Worm (Caenorhabditis elegans) whole organism, L1 larva: Measurements from ENCODE around the gene F01G10.10.

Experiments used
- C04F5.9 ChIP-seq: sonication (generic microtip); optimal IDR thresholded peaks from 2 replicates; lab custom pipeline; 2016; ENCODE audit warnings: missing genetic modification characterization, missing compliant biosample characterization
- C16A3.4 ChIP-seq: fragments of 150-350 bp; optimal IDR thresholded peaks from 2 replicates; lab custom pipeline; 2014; ENCODE audit warnings: missing biosample characterization, missing genetic modification characterization
- C34B4.2 ChIP-seq: sonication (generic microtip); optimal IDR thresholded peaks from 2 replicates; lab custom pipeline; 2017; ENCODE audit warnings: mild to moderate bottlenecking, missing genetic modification characterization, missing compliant biosample characterization
- Y116A8C.19 ChIP-seq: sonication (generic microtip); optimal IDR thresholded peaks from 2 replicates; lab custom pipeline; 2016; ENCODE audit warnings: missing compliant biosample characterization, missing genetic modification characterization, borderline replicate concordance
- ama-1 ChIP-seq: fragments of 150-350 bp; optimal IDR thresholded peaks from 2 replicates; lab custom pipeline; 2014
- blmp-1 ChIP-seq: fragments of 150-350 bp; optimal IDR thresholded peaks from 2 replicates; lab custom pipeline; 2014; ENCODE audit warnings: missing biosample characterization, missing genetic modification characterization
- ceh-90 ChIP-seq: sonication (generic microtip); optimal IDR thresholded peaks from 2 replicates; lab custom pipeline; 2016; ENCODE audit warnings: missing genetic modification characterization, missing compliant biosample characterization
- ces-1 ChIP-seq: fragments of 150-350 bp; optimal IDR thresholded peaks from 2 replicates; lab custom pipeline; 2014; ENCODE audit warnings: missing biosample characterization, missing genetic modification reagents, missing genetic modification characterization
- dsc-1 ChIP-seq: sonication (generic microtip); optimal IDR thresholded peaks from 2 replicates; lab custom pipeline; 2016; ENCODE audit warnings: mild to moderate bottlenecking, missing genetic modification characterization, missing compliant biosample characterization
- efl-3 ChIP-seq: fragments of 200-800 bp; sonication (Bioruptor generic); optimal IDR thresholded peaks from 2 replicates; lab custom pipeline; 2018; ENCODE audit warnings: mild to moderate bottlenecking, missing genetic modification characterization, missing compliant biosample characterization
- egl-27 ChIP-seq, 2 experiments: fragments of 150-350 bp in 1 of 2; sonication (generic microtip); optimal IDR thresholded peaks; 3 replicates each; lab custom pipeline; 2017 to 2018; ENCODE audit warnings: missing biosample characterization in 2 of 2, missing genetic modification characterization in 2 of 2, missing genetic modification reagents in 2 of 2
- elt-2 ChIP-seq: sonication (generic microtip); optimal IDR thresholded peaks from 2 replicates; lab custom pipeline; 2016; ENCODE audit warnings: missing genetic modification characterization, mild to moderate bottlenecking, inconsistent platforms, missing compliant biosample characterization, missing genetic modification reagents
- fkh-10 ChIP-seq: sonication (generic microtip); optimal IDR thresholded peaks from 2 replicates; lab custom pipeline; 2017; ENCODE audit warnings: missing biosample characterization, missing genetic modification reagents, missing genetic modification characterization
- fkh-4 ChIP-seq: sonication (generic microtip); optimal IDR thresholded peaks from 2 replicates; lab custom pipeline; 2016; ENCODE audit warnings: missing compliant biosample characterization, missing genetic modification characterization, borderline replicate concordance
- fkh-8 ChIP-seq: sonication (generic microtip); optimal IDR thresholded peaks from 2 replicates; lab custom pipeline; 2016; ENCODE audit warnings: mild to moderate bottlenecking, missing genetic modification characterization, missing compliant biosample characterization
- fos-1 ChIP-seq: fragments of 150-350 bp; optimal IDR thresholded peaks from 2 replicates; lab custom pipeline; 2014; ENCODE audit warnings: missing biosample characterization, missing genetic modification characterization
- grh-1 ChIP-seq: fragments of 200-800 bp; sonication (Bioruptor generic); IDR thresholded peaks from 2 replicates; pipeline ENCODE4 v1.3.6; 2022; ENCODE audit warnings: missing genetic modification reagents, missing genetic modification characterization, missing compliant biosample characterization
- hlh-17 ChIP-seq: fragments of 200-800 bp; sonication (Bioruptor generic); optimal IDR thresholded peaks from 2 replicates; lab custom pipeline; 2018; ENCODE audit warnings: missing genetic modification characterization, mild to moderate bottlenecking, missing compliant biosample characterization, moderate library complexity, borderline replicate concordance
- hlh-4 ChIP-seq: sonication (generic microtip); optimal IDR thresholded peaks from 2 replicates; lab custom pipeline; 2016; ENCODE audit warnings: mild to moderate bottlenecking, missing genetic modification characterization, missing compliant biosample characterization
- irx-1 ChIP-seq: sonication (generic microtip); optimal IDR thresholded peaks from 2 replicates; lab custom pipeline; 2016; ENCODE audit warnings: missing genetic modification characterization, missing compliant biosample characterization
- isw-1 ChIP-seq: fragments of 200-800 bp; sonication (Bioruptor generic); IDR thresholded peaks from 2 replicates; pipeline ENCODE4 v1.3.6; 2022; ENCODE audit warnings: missing genetic modification characterization, missing compliant biosample characterization
- jun-1 ChIP-seq: fragments of 150-350 bp; optimal IDR thresholded peaks from 2 replicates; lab custom pipeline; 2014; ENCODE audit warnings: missing biosample characterization, missing genetic modification reagents, missing genetic modification characterization
- lin-13 ChIP-seq: fragments of 150-350 bp; optimal IDR thresholded peaks from 2 replicates; lab custom pipeline; 2014; ENCODE audit warnings: missing biosample characterization, missing genetic modification reagents, missing genetic modification characterization
- lin-14 ChIP-seq: fragments of 200-800 bp; sonication (Bioruptor generic); optimal IDR thresholded peaks from 2 replicates; lab custom pipeline; 2018; ENCODE audit warnings: mild to moderate bottlenecking, missing genetic modification characterization, moderate library complexity, missing compliant biosample characterization
- mdl-1 ChIP-seq, 2 experiments: fragments of 150-350 bp; optimal IDR thresholded peaks; 2 replicates each; lab custom pipeline; 2014 to 2017; ENCODE audit warnings: missing biosample characterization in 2 of 2, missing genetic modification characterization in 2 of 2, inconsistent platforms in 1 of 2
- mef-2 ChIP-seq: fragments of 150-350 bp; optimal IDR thresholded peaks from 2 replicates; lab custom pipeline; 2014; ENCODE audit warnings: missing biosample characterization, missing genetic modification characterization
- mep-1 ChIP-seq: fragments of 150-350 bp; optimal IDR thresholded peaks from 2 replicates; lab custom pipeline; 2014; ENCODE audit warnings: missing biosample characterization, missing genetic modification characterization
- nhr-11 ChIP-seq: fragments of 150-350 bp; optimal IDR thresholded peaks from 2 replicates; lab custom pipeline; 2014; ENCODE audit warnings: missing biosample characterization, missing genetic modification characterization
- nhr-12 ChIP-seq: sonication (generic microtip); optimal IDR thresholded peaks from 2 replicates; lab custom pipeline; 2017; ENCODE audit warnings: missing biosample characterization, missing genetic modification characterization
- nhr-20 ChIP-seq: sonication (generic microtip); optimal IDR thresholded peaks from 2 replicates; lab custom pipeline; 2016; ENCODE audit warnings: mild to moderate bottlenecking, missing genetic modification characterization, missing compliant biosample characterization
- nhr-237 ChIP-seq: fragments of 150-350 bp; optimal IDR thresholded peaks from 2 replicates; lab custom pipeline; 2014; ENCODE audit warnings: missing biosample characterization, missing genetic modification characterization
- nhr-71 ChIP-seq: sonication (generic microtip); optimal IDR thresholded peaks from 2 replicates; lab custom pipeline; 2016; ENCODE audit warnings: mild to moderate bottlenecking, missing genetic modification characterization, moderate library complexity, missing compliant biosample characterization
- nhr-76 ChIP-seq: sonication (generic microtip); optimal IDR thresholded peaks from 2 replicates; lab custom pipeline; 2017; ENCODE audit warnings: missing biosample characterization, missing genetic modification characterization
- nhr-77 ChIP-seq: fragments of 150-350 bp; optimal IDR thresholded peaks from 2 replicates; lab custom pipeline; 2014; ENCODE audit warnings: missing biosample characterization, missing genetic modification characterization
- nhr-84 ChIP-seq: sonication (generic microtip); optimal IDR thresholded peaks from 2 replicates; lab custom pipeline; 2017; ENCODE audit warnings: missing biosample characterization, missing genetic modification characterization
- nhr-85 ChIP-seq: sonication (generic microtip); peaks from one replicate; lab custom pipeline; 2016; ENCODE audit warnings: missing genetic modification characterization, inconsistent platforms, missing compliant biosample characterization
- nhr-90 ChIP-seq: sonication (generic microtip); optimal IDR thresholded peaks from 2 replicates; lab custom pipeline; 2016; ENCODE audit warnings: mild to moderate bottlenecking, missing genetic modification characterization, missing compliant biosample characterization; ENCODE audit not compliant: poor library complexity
- pag-3 ChIP-seq: sonication (generic microtip); optimal IDR thresholded peaks from 2 replicates; lab custom pipeline; 2017; ENCODE audit warnings: missing genetic modification characterization, mild to moderate bottlenecking, missing compliant biosample characterization, antibody characterized with exemption, borderline replicate concordance; ENCODE audit not compliant: insufficient read depth
- pax-3 ChIP-seq: fragments of 200-800 bp; sonication (Bioruptor generic); optimal IDR thresholded peaks from 2 replicates; lab custom pipeline; 2018; ENCODE audit warnings: mild to moderate bottlenecking, missing genetic modification characterization, moderate library complexity, missing compliant biosample characterization
- pqm-1 ChIP-seq: sonication (generic microtip); optimal IDR thresholded peaks from 3 replicates; lab custom pipeline; 2017; ENCODE audit warnings: missing biosample characterization, missing genetic modification characterization
- snu-23 ChIP-seq: sonication (generic microtip); optimal IDR thresholded peaks from 2 replicates; lab custom pipeline; 2016; ENCODE audit warnings: missing genetic modification characterization, missing compliant biosample characterization
- sox-4 ChIP-seq: sonication (generic microtip); optimal IDR thresholded peaks from 2 replicates; lab custom pipeline; 2016; ENCODE audit warnings: missing genetic modification characterization, missing compliant biosample characterization
- sptf-1 ChIP-seq: fragments of 150-350 bp; optimal IDR thresholded peaks from 2 replicates; lab custom pipeline; 2014; ENCODE audit warnings: missing biosample characterization, missing genetic modification characterization
- swsn-7 ChIP-seq: sonication (generic microtip); optimal IDR thresholded peaks from 2 replicates; lab custom pipeline; 2016; ENCODE audit warnings: missing genetic modification characterization, missing compliant biosample characterization
- tbx-2 ChIP-seq: sonication (generic microtip); optimal IDR thresholded peaks from 2 replicates; lab custom pipeline; 2016; ENCODE audit warnings: missing genetic modification characterization, missing compliant biosample characterization
- unc-86 ChIP-seq: sonication (generic microtip); optimal IDR thresholded peaks from 2 replicates; lab custom pipeline; 2016; ENCODE audit warnings: missing genetic modification characterization, missing compliant biosample characterization
- unc-98 ChIP-seq: fragments of 200-800 bp; sonication (Bioruptor generic); IDR thresholded peaks from 2 replicates; pipeline ENCODE4 v1.3.6; 2022; ENCODE audit warnings: missing genetic modification characterization, missing compliant biosample characterization
- vab-15 ChIP-seq: sonication (generic microtip); optimal IDR thresholded peaks from 2 replicates; lab custom pipeline; 2017; ENCODE audit warnings: missing genotype, mild to moderate bottlenecking, missing genetic modification characterization, missing compliant biosample characterization
- xbp-1 ChIP-seq: sonication (generic microtip); optimal IDR thresholded peaks from 2 replicates; lab custom pipeline; 2016; ENCODE audit warnings: missing genetic modification characterization, missing compliant biosample characterization
- zip-4 ChIP-seq: fragments of 200-800 bp; sonication (Bioruptor generic); optimal IDR thresholded peaks from 2 replicates; lab custom pipeline; 2018; ENCODE audit warnings: mild to moderate bottlenecking, missing genetic modification characterization, moderate library complexity, missing compliant biosample characterization
- ztf-4 ChIP-seq: fragments of 150-350 bp; optimal IDR thresholded peaks from 2 replicates; lab custom pipeline; 2014; ENCODE audit warnings: missing biosample characterization, missing genetic modification characterization

The F01G10.10 gene

DNA sequence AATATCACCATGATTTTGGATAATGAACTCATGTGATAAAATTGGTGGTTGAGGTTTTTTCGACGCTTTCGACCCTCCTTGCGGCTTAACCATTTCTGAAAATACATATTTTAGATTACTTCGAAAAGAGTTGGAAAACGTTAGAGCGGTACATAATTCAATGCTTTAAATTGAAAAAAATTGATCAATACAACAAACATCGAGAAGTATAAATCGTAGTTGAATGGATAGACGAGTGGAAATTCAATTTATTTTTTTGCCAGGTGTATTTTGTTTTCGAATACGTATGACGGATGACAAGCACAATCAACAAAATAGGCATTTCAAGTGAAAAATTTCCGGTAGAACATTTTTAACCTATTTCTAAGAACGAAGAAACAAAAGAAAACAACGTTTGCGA, 24.8 kb upstream of the F01G10.10 start, which contains the start of gene tram-1:
TSS of gene tram-1 (minus strand) at position 101 of the 400 bp plus-strand sequence.
- TF ChIP-seq pax-3 (no peak), fkh-8 (tag; lab: Kevin White, UChicago) (peak; percentile 37)

- TF ChIP-seq nhr-71 (peak; percentile 81), ztf-4 (tag; lab: Kevin White, UChicago) (peak; percentile 48), lin-13 (GFP tag; lab: Kevin White, UChicago) (peak; percentile 11), pqm-1 (tag; lab: Kevin White, UChicago) (no peak), sox-4 (tag; lab: Kevin White, UChicago) (no peak), lin-14 (GFP tag; lab: Kevin White, UChicago) (peak; percentile 94), mdl-1 (tag; optimal IDR thresholded peaks at IDR 0.05; lab: Kevin White, UChicago) (no peak), fkh-8 (tag; lab: Kevin White, UChicago) (peak; percentile 69), unc-98 (GFP tag; lab: Robert Waterston, UW) (no peak), nhr-11 (tag; lab: Kevin White, UChicago) (no peak), nhr-12 (tag; lab: Kevin White, UChicago) (no peak), hlh-4 (tag; lab: Kevin White, UChicago) (no peak), ama-1 (lab: Kevin White, UChicago) (no peak), C34B4.2 (no peak), sptf-1 (tag; lab: Kevin White, UChicago) (no peak), elt-2 (tag; lab: Kevin White, UChicago) (no peak), jun-1 (tag; lab: Kevin White, UChicago) (no peak), C04F5.9 (tag; lab: Kevin White, UChicago) (no peak), nhr-237 (tag; lab: Kevin White, UChicago) (no peak), efl-3 (no peak), unc-86 (peak; percentile 26), nhr-85 (peak; percentile 94), irx-1 (tag; lab: Kevin White, UChicago) (peak; percentile 61), nhr-84 (tag; lab: Kevin White, UChicago) (no peak), snu-23 (GFP tag; lab: Kevin White, UChicago) (peak; percentile 84), zip-4 (no peak), fkh-4 (no peak), ceh-90 (tag; lab: Kevin White, UChicago) (no peak), pax-3 (no peak), fos-1 (peak; percentile 37), blmp-1 (tag; lab: Kevin White, UChicago) (peak; percentile 71), hlh-17 (GFP tag; lab: Kevin White, UChicago) (no peak), grh-1 (GFP tag; lab: Robert Waterston, UW) (no peak), dsc-1 (tag; lab: Kevin White, UChicago) (peak; percentile 59), xbp-1 (tag; lab: Kevin White, UChicago) (peak; percentile 64), isw-1 (peak; percentile 16; the same call in 1 of the 2 replicates), nhr-77 (tag; lab: Kevin White, UChicago) (peak; percentile 38), ces-1 (GFP tag; lab: Kevin White, UChicago) (no peak), vab-15 (peak; percentile 52), swsn-7 (tag; lab: Kevin White, UChicago) (peak; percentile 67), Y116A8C.19 (tag; lab: Kevin White, UChicago) (no peak), nhr-20 (tag; lab: Kevin White, UChicago) (peak; percentile 80), mef-2 (tag; lab: Kevin White, UChicago) (no peak), mep-1 (tag; lab: Kevin White, UChicago) (peak; percentile 69), nhr-76 (tag; lab: Kevin White, UChicago) (no peak), egl-27 (tag; optimal IDR thresholded peaks at IDR 0.05; lab: Kevin White, UChicago) (no peak), nhr-90 (tag; lab: Kevin White, UChicago) (peak; percentile 56), C16A3.4 (peak; percentile 45), tbx-2 (tag; lab: Kevin White, UChicago) (peak; percentile 49), pag-3 (tag; lab: Kevin White, UChicago) (no peak), fkh-10 (GFP tag; lab: Kevin White, UChicago) (no peak)
Measured at ce11 chrIV:10222122-10222589, 23.8 kb upstream of the F01G10.10 start, which contains the start of gene C24F3.2. C24F3.2 (plus strand) TSS chrIV:10222539.
